Fruit fly (Drosophila melanogaster): Measurements from ENCODE around the gene hng3.

hng3 gene

DNA sequence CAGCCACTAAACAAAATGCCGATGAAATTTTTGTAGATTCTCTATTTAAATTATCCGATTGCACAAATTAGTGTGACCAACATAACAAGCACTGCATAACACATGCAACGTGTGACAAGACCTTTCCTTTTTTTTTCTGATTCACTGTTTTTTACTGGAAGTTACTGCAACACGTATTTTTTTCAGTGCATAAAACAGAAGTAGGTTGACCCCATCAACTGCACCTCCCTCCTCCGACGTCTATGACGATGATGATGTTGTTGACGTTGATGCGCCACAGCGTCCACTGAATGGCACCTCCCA lies 19.7 kb upstream of the hng3 start (continued):
- TF ChIP-seq HLH3B (GFP tag; IDR thresholded peaks at IDR 0.05): 0 out of 2 replicates have a peak, but pooled peaks have one; percentile 36
- TF ChIP-seq en (GFP tag; optimal IDR thresholded peaks at IDR 0.05): no peak
- TF ChIP-seq scrt (GFP tag; optimal IDR thresholded peaks at IDR 0.05): no peak
- TF ChIP-seq caup (GFP tag; optimal IDR thresholded peaks at IDR 0.05; ENCODE audit: severe bottlenecking): no peak
- TF ChIP-seq ems (GFP tag; optimal IDR thresholded peaks at IDR 0.05): no peak
- no peak for TF ChIP-seq Oaz (GFP tag; IDR thresholded peaks at IDR 0.05)
- no peak for TF ChIP-seq CG9932 (GFP tag; IDR thresholded peaks at IDR 0.05)
- TF ChIP-seq sna (GFP tag; IDR thresholded peaks at IDR 0.05; ENCODE audit: partially characterized antibody): no peak
- TF ChIP-seq Dbx (GFP tag; IDR thresholded peaks at IDR 0.05): no peak
- TF ChIP-seq Taf1 (GFP tag; IDR thresholded peaks at IDR 0.05): no peak
- TF ChIP-seq lola (GFP tag; optimal IDR thresholded peaks at IDR 0.05): no peak
- no peak for TF ChIP-seq onecut (GFP tag; IDR thresholded peaks at IDR 0.05)
- TF ChIP-seq CG31365 (tag; optimal IDR thresholded peaks at IDR 0.05): no peak
- TF ChIP-seq CG14050 (GFP tag; IDR thresholded peaks at IDR 0.05): no peak
- TF ChIP-seq maf-S (GFP tag; optimal IDR thresholded peaks at IDR 0.05): no peak
- no peak for TF ChIP-seq Side (GFP tag; optimal IDR thresholded peaks at IDR 0.05)
- TF ChIP-seq sens (GFP tag): peak; percentile 90
- no peak for TF ChIP-seq NK7.1 (GFP tag; optimal IDR thresholded peaks at IDR 0.05)
- peak; percentile 4 for TF ChIP-seq Ssrp (tag; optimal IDR thresholded peaks at IDR 0.05)
- no peak for TF ChIP-seq CG2202 (tag; optimal IDR thresholded peaks at IDR 0.05)
- no peak for TF ChIP-seq Doc2 (GFP tag; IDR thresholded peaks at IDR 0.05)
- peak; percentile 47; the same call in 1 of the 2 replicates for TF ChIP-seq ttk (GFP tag; IDR thresholded peaks at IDR 0.05)
- no peak for TF ChIP-seq CG1529 (GFP tag; optimal IDR thresholded peaks at IDR 0.05)
- TF ChIP-seq MESR4 (GFP tag; optimal IDR thresholded peaks at IDR 0.05): no peak
- TF ChIP-seq stc (GFP tag; IDR thresholded peaks at IDR 0.05): peak; percentile 39; the same call in 1 of the 2 replicates
- TF ChIP-seq D19B (GFP tag; optimal IDR thresholded peaks at IDR 0.05): no peak
- TF ChIP-seq HLHmδ (GFP tag; optimal IDR thresholded peaks at IDR 0.05): no peak
- no peak for TF ChIP-seq aop (GFP tag; IDR thresholded peaks at IDR 0.05)
- TF ChIP-seq tx (GFP tag; optimal IDR thresholded peaks at IDR 0.05): no peak
- TF ChIP-seq CG8089 (GFP tag; optimal IDR thresholded peaks at IDR 0.05): no peak
- peak; percentile 32; the same call in 1 of the 2 replicates for TF ChIP-seq sob (GFP tag; IDR thresholded peaks at IDR 0.05)
- TF ChIP-seq peb (GFP tag; IDR thresholded peaks at IDR 0.05): no peak
- TF ChIP-seq CG7963 (GFP tag; IDR thresholded peaks at IDR 0.05; ENCODE audit: partially characterized antibody): no peak
- TF ChIP-seq ranshi (GFP tag; IDR thresholded peaks at IDR 0.05): no peak
- TF ChIP-seq CG8924 (tag; optimal IDR thresholded peaks at IDR 0.05): no peak
- TF ChIP-seq Nf-YC (tag; optimal IDR thresholded peaks at IDR 0.05): no peak
- TF ChIP-seq CG2875 (GFP tag; optimal IDR thresholded peaks at IDR 0.05): peak; percentile 30
- TF ChIP-seq Trl (optimal IDR thresholded peaks at IDR 0.05): no peak
- TF ChIP-seq Trl (GFP tag; optimal IDR thresholded peaks at IDR 0.05): no peak
- TF ChIP-seq dan (GFP tag; IDR thresholded peaks at IDR 0.05): no peak
- no peak for TF ChIP-seq GATAe (GFP tag; conservative IDR thresholded peaks at IDR 0.05)
- no peak for TF ChIP-seq pb (GFP tag; optimal IDR thresholded peaks at IDR 0.05)
- no peak for TF ChIP-seq Stat92E (GFP tag; optimal IDR thresholded peaks at IDR 0.05)
- TF ChIP-seq Ravus (GFP tag; IDR thresholded peaks at IDR 0.05): no peak
- TF ChIP-seq dati (GFP tag; IDR thresholded peaks at IDR 0.05): 0 out of 2 replicates have a peak, but pooled peaks have one; percentile 5
- no peak for TF ChIP-seq ac (GFP tag; optimal IDR thresholded peaks at IDR 0.05)
- no peak for TF ChIP-seq CG2129 (GFP tag; IDR thresholded peaks at IDR 0.05; ENCODE audit: partially characterized antibody)
- TF ChIP-seq bowl (GFP tag; IDR thresholded peaks at IDR 0.05): no peak
- TF ChIP-seq crol (GFP tag; IDR thresholded peaks at IDR 0.05): no peak
- TF ChIP-seq CG8290 (GFP tag; optimal IDR thresholded peaks at IDR 0.05): no peak
- TF ChIP-seq CG8290 (tag; optimal IDR thresholded peaks at IDR 0.05): no peak
- no peak for TF ChIP-seq CG10431 (GFP tag; optimal IDR thresholded peaks at IDR 0.05)
- no peak for TF ChIP-seq salm (tag; optimal IDR thresholded peaks at IDR 0.05)
- TF ChIP-seq Camta (GFP tag; optimal IDR thresholded peaks at IDR 0.05): no peak

Measured in whole organism, embryonic.